Fruit fly (Drosophila melanogaster): Measurements from ENCODE around the gene CG9902.
A peak's percentile ranks its signal among the peaks of the same experiment; 100 is the strongest.

Gene CG9902

dm6 chrX:16552567-16552966 lies 5.2 kb upstream of the CG9902 start (continued):
- TF ChIP-seq CG10669 (GFP tag; optimal IDR thresholded peaks at IDR 0.05) (no peak), CG7368 (GFP tag; optimal IDR thresholded peaks at IDR 0.05) (no peak), fd59A (GFP tag; optimal IDR thresholded peaks at IDR 0.05) (peak; percentile 54), Eip75B (GFP tag; optimal IDR thresholded peaks at IDR 0.05) (peak; percentile 52), Lpt (GFP tag; optimal IDR thresholded peaks at IDR 0.05) (peak; percentile 18), CG3032 (tag; optimal IDR thresholded peaks at IDR 0.05) (peak; percentile 65), CG11294 (GFP tag; IDR thresholded peaks at IDR 0.05) (peak; percentile 42; the same call in 1 of the 2 replicates), eg (GFP tag; IDR thresholded peaks at IDR 0.05) (peak; percentile 85; the same call in 2 of the 3 replicates), svp (GFP tag) (peak; percentile 85), Eip93F (GFP tag; optimal IDR thresholded peaks at IDR 0.05) (peak; percentile 84), Hr4 (GFP tag; optimal IDR thresholded peaks at IDR 0.05) (peak; percentile 77), fkh (GFP tag; optimal IDR thresholded peaks at IDR 0.05) (no peak), CG6808 (GFP tag; optimal IDR thresholded peaks at IDR 0.05) (no peak), CG8119 (GFP tag; IDR thresholded peaks at IDR 0.05) (peak; percentile 76), CG1621 (tag; optimal IDR thresholded peaks at IDR 0.05) (no peak), cyc (GFP tag; optimal IDR thresholded peaks at IDR 0.05) (peak; percentile 75), Blimp-1 (GFP tag; optimal IDR thresholded peaks at IDR 0.05) (peak; percentile 52), pdm3 (GFP tag; optimal IDR thresholded peaks at IDR 0.05) (peak; percentile 82), CG10631 (GFP tag; optimal IDR thresholded peaks at IDR 0.05) (peak; percentile 78)

- TF ChIP-seq Eip78C (GFP tag) (peak; percentile 58), CG6163 (GFP tag; IDR thresholded peaks at IDR 0.05) (no peak)
Observed at dm6 chrX:16540802-16541346, 6.4 kb downstream of the CG9902 start, which contains the start of gene CG9903. CG9903 (minus strand) TSS chrX:16540852.

DNA sequence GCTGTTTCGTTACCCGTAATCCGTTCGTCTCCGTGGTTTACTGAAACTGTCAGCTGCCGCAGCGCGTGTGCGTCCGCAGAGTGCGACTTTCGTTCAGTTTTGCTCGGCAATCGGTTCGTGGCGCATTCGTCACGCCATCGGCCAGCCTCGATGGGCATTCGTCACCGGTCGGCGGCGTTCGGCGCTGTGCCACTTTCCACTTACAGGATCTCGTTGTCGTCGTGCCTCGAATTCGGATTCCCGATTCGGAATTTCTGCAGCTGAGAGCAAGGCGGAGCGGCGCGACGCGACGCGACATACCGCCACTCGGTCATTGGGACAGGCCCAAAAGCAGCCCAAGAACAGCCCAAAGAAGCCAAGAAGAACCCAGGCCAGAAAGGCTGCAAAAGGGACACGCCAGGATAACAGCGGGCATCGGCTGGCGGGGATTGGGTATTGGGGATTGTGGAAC lies 14.2 kb downstream of the CG9902 start, which contains the start of gene para:
para (minus strand) TSS at position 51 of the 451 bp plus-strand sequence.
- TF ChIP-seq Hr4 (GFP tag; optimal IDR thresholded peaks at IDR 0.05): no peak
- TF ChIP-seq CG6808 (GFP tag; optimal IDR thresholded peaks at IDR 0.05): no peak
- no peak for TF ChIP-seq CG15336 (GFP tag; IDR thresholded peaks at IDR 0.05)
- TF ChIP-seq Lpt (GFP tag; optimal IDR thresholded peaks at IDR 0.05): no peak
- no peak for TF ChIP-seq Eip78C (GFP tag)
- no peak for TF ChIP-seq CG3919 (GFP tag; optimal IDR thresholded peaks at IDR 0.05)
- TF ChIP-seq CG1621 (tag; optimal IDR thresholded peaks at IDR 0.05): no peak
- TF ChIP-seq CG31627 (GFP tag; optimal IDR thresholded peaks at IDR 0.05): no peak
- TF ChIP-seq CG9139 (GFP tag; optimal IDR thresholded peaks at IDR 0.05): no peak
- TF ChIP-seq ss (GFP tag; optimal IDR thresholded peaks at IDR 0.05): no peak
- no peak for TF ChIP-seq Met (GFP tag; optimal IDR thresholded peaks at IDR 0.05)
- TF ChIP-seq spab (GFP tag; optimal IDR thresholded peaks at IDR 0.05): no peak
- no peak for TF ChIP-seq achi (GFP tag; optimal IDR thresholded peaks at IDR 0.05)
- no peak for TF ChIP-seq fkh (GFP tag; optimal IDR thresholded peaks at IDR 0.05)
- no peak for TF ChIP-seq CG34406 (GFP tag; optimal IDR thresholded peaks at IDR 0.05)
- no peak for TF ChIP-seq lz (GFP tag; optimal IDR thresholded peaks at IDR 0.05)
- TF ChIP-seq Blimp-1 (GFP tag; optimal IDR thresholded peaks at IDR 0.05): no peak
- TF ChIP-seq fd85E (GFP tag; optimal IDR thresholded peaks at IDR 0.05): no peak
- TF ChIP-seq CG10669 (GFP tag; optimal IDR thresholded peaks at IDR 0.05): no peak
- TF ChIP-seq Eip93F (GFP tag; optimal IDR thresholded peaks at IDR 0.05): no peak

DNA sequence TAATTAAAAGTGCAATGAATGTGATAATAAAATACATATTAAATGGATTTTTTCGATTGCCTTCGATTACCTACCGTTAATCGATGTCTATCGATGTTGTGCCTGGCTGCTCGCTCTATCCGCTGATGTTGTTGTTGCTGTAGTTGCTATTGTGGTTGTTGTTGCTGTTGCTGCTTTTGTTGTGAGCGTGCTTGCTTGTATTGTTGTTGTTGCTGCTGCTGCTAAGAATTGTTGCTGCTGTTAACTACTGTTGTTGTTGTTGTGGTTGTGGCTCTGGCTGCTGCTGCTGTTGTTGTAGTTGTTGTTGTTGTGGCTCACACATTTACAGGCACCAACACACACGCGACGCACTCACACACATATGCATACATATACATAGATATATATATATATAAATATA lies 20.1 kb downstream of the CG9902 start:
- no peak for TF ChIP-seq svp (GFP tag)
- TF ChIP-seq CG31627 (GFP tag; optimal IDR thresholded peaks at IDR 0.05): no peak

dm6 chrX:16526084-16526734 lies 21.1 kb downstream of the CG9902 start:
- TF ChIP-seq Gug (GFP tag; IDR thresholded peaks at IDR 0.05) (no peak), Met (GFP tag; optimal IDR thresholded peaks at IDR 0.05) (no peak), CG7368 (GFP tag; optimal IDR thresholded peaks at IDR 0.05) (no peak), Sox102F (GFP tag; optimal IDR thresholded peaks at IDR 0.05) (no peak), Hr38 (GFP tag; optimal IDR thresholded peaks at IDR 0.05) (no peak), CG9139 (GFP tag; optimal IDR thresholded peaks at IDR 0.05) (no peak), Sox14 (GFP tag; optimal IDR thresholded peaks at IDR 0.05) (no peak), CG6808 (GFP tag; optimal IDR thresholded peaks at IDR 0.05) (no peak), fkh (GFP tag; optimal IDR thresholded peaks at IDR 0.05) (no peak), CG16779 (tag; optimal IDR thresholded peaks at IDR 0.05) (no peak)

Measured in whole organism, prepupa.